Worm (Caenorhabditis elegans) whole organism, mixed stage, embryonic: Measurements from ENCODE around the gene srd-39.

Experiments used
- blmp-1 ChIP-seq: fragments of 150-350 bp; optimal IDR thresholded peaks from 2 replicates; lab custom pipeline; 2014; ENCODE audit warnings: missing biosample characterization, missing genetic modification characterization
- nhr-237 ChIP-seq: fragments of 150-350 bp; optimal IDR thresholded peaks from 2 replicates; lab custom pipeline; 2014; ENCODE audit warnings: missing biosample characterization, missing genetic modification characterization
- pha-4 ChIP-seq: fragments of 150-350 bp; optimal IDR thresholded peaks from 2 replicates; lab custom pipeline; 2018; ENCODE audit warnings: missing biosample characterization, missing genetic modification reagents, missing genetic modification characterization
- unc-39 ChIP-seq: fragments of 150-350 bp; optimal IDR thresholded peaks from 2 replicates; lab custom pipeline; 2014; ENCODE audit warnings: missing biosample characterization, missing genetic modification characterization
- unc-62 ChIP-seq: fragments of 150-350 bp; optimal IDR thresholded peaks from 2 replicates; lab custom pipeline; 2014; ENCODE audit warnings: missing biosample characterization, missing genetic modification reagents, missing genetic modification characterization

DNA sequence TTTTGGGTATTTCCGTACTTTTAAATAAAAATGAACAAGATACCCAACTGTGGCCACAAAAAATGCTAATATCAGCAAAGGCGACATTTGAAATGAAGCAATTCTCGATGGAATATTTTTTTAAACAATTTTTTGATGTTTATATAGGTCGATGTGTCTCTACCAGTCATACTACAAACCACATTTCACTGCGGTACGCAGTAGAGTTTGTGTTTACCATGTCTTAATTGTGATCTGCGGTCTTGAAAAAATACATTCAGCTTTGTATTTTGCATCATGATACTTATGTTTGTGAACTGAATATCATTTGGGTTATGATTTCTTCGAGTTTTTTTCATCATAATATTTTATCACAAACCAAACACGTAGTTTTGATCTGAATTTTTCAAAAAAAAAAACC is 16.3 kb downstream of the srd-39 start, which contains the start of gene cyp-14A4:
- TF ChIP-seq unc-39 (tag; lab: Kevin White, UChicago) (no peak), nhr-237 (no peak), pha-4 (tag; lab: Kevin White, UChicago) (no peak), unc-62 (GFP tag; lab: Kevin White, UChicago) (no peak), blmp-1 (no peak)
